Fruit fly (Drosophila melanogaster): ENCODE results near the gene Creld.

dm6 chr2L:53108-53507 lies 49.1 kb upstream of the Creld start:
- no peak for TF ChIP-seq CTCF (optimal IDR thresholded peaks at IDR 0.05)
- no peak for TF ChIP-seq CG8478 (optimal IDR thresholded peaks at IDR 0.05)
